Worm (Caenorhabditis elegans) whole organism, early embryonic: ENCODE data around the gene nhr-40.

Source experiments
- B0310.2 ChIP-seq: sonication (generic microtip); optimal IDR thresholded peaks from 2 replicates; lab custom pipeline; 2016; ENCODE audit warnings: mild to moderate bottlenecking, missing genetic modification characterization, missing compliant biosample characterization
- F13C5.2 ChIP-seq: sonication (generic microtip); optimal IDR thresholded peaks from 2 replicates; lab custom pipeline; 2017; ENCODE audit warnings: mild to moderate bottlenecking, missing genetic modification characterization, inconsistent platforms, missing compliant biosample characterization
- aly-1 ChIP-seq: sonication (generic microtip); optimal IDR thresholded peaks from 2 replicates; lab custom pipeline; 2016; ENCODE audit warnings: missing genetic modification characterization, missing compliant biosample characterization
- ama-1 ChIP-seq: fragments of 150-350 bp; optimal IDR thresholded peaks from 2 replicates; lab custom pipeline; 2014
- ceh-13 ChIP-seq: fragments of 200-800 bp; sonication (Bioruptor generic); optimal IDR thresholded peaks from 2 replicates; lab custom pipeline; 2018; ENCODE audit warnings: mild to moderate bottlenecking, missing genetic modification characterization, missing compliant biosample characterization
- ceh-36 ChIP-seq: sonication (generic microtip); optimal IDR thresholded peaks from 2 replicates; lab custom pipeline; 2016; ENCODE audit warnings: missing genetic modification characterization, inconsistent platforms, missing compliant biosample characterization
- ets-7 ChIP-seq: sonication (generic microtip); optimal IDR thresholded peaks from 2 replicates; lab custom pipeline; 2016; ENCODE audit warnings: missing genotype, missing genetic modification characterization, missing compliant biosample characterization
- flt-1 ChIP-seq: fragments of 200-800 bp; sonication (Bioruptor generic); IDR thresholded peaks from 2 replicates; pipeline ENCODE4 v1.3.6; 2022; ENCODE audit warnings: missing genetic modification characterization, missing compliant biosample characterization
- hmbx-1 ChIP-seq: sonication (generic microtip); optimal IDR thresholded peaks from 2 replicates; lab custom pipeline; 2016; ENCODE audit warnings: mild to moderate bottlenecking, missing genetic modification characterization, missing compliant biosample characterization
- hmg-4 ChIP-seq: fragments of 200-800 bp; sonication (Bioruptor generic); optimal IDR thresholded peaks from 2 replicates; lab custom pipeline; 2018; ENCODE audit warnings: mild to moderate bottlenecking, missing genetic modification characterization, missing compliant biosample characterization
- hnd-1 ChIP-seq: sonication (generic microtip); optimal IDR thresholded peaks from 2 replicates; lab custom pipeline; 2016; ENCODE audit warnings: missing genetic modification characterization, missing compliant biosample characterization
- pes-1 ChIP-seq: fragments of 200-800 bp; sonication (Bioruptor generic); IDR thresholded peaks from 2 replicates; pipeline ENCODE4 v1.3.6; 2022; ENCODE audit warnings: missing genetic modification reagents, missing genetic modification characterization, missing compliant biosample characterization
- scrt-1 ChIP-seq: fragments of 200-800 bp; sonication (Bioruptor generic); IDR thresholded peaks from 2 replicates; pipeline ENCODE4 v1.3.6; 2022; ENCODE audit warnings: missing genetic modification characterization, missing compliant biosample characterization
- sea-1 ChIP-seq: fragments of 200-800 bp; sonication (Bioruptor generic); conservative IDR thresholded peaks from 2 replicates; pipeline ENCODE4 v1.3.6; 2022; ENCODE audit warnings: missing genetic modification characterization, missing compliant biosample characterization
- tbx-11 ChIP-seq: fragments of 200-800 bp; sonication (Bioruptor generic); IDR thresholded peaks from 2 replicates; pipeline ENCODE4 v1.3.6; 2022; ENCODE audit warnings: missing genetic modification characterization, missing compliant biosample characterization
- tbx-37 ChIP-seq: fragments of 200-800 bp; sonication (Bioruptor generic); conservative IDR thresholded peaks from 2 replicates; pipeline ENCODE4 v1.3.6; 2022; ENCODE audit warnings: missing genetic modification reagents, missing genetic modification characterization, missing compliant biosample characterization
- tra-4 ChIP-seq: sonication (generic microtip); optimal IDR thresholded peaks from 2 replicates; lab custom pipeline; 2017; ENCODE audit warnings: missing genetic modification characterization, missing compliant biosample characterization

nhr-40 gene

ce11 chrX:2591586-2592000, 2.2 kb upstream of the nhr-40 start:
- TF ChIP-seq hmbx-1 (tag; lab: Kevin White, UChicago) (no peak), ama-1 (no peak), ceh-36 (tag; lab: Kevin White, UChicago) (no peak)

DNA sequence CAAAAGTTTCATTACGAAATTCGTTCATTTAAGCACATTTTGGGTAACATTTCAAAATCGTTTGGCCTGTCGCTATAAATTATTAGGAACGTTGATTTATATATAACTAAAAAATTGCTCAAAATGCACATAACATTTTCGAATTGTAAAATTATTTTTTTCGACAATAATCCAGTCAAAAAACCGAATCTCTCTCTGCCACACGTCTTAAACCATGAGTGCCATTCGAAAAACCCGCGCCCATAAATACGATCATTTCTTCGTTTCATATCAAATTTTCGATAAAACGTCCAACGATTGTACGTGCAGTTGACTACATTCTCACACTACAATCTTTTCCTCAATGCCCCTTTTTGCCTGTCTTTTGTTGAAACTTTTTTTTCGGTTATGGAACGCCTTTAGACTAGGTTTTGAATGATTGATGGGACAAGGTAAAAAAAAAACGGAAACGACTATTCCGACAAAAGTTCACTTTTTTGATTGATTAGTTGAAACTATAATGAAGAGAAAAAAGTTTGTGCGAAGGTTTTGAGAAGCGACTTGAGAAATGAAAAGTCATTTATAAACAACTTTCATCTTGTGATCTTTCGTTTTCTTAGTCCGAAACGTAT, 1.0 kb upstream of the nhr-40 start:
- TF ChIP-seq F13C5.2 (tag; lab: Kevin White, UChicago) (no peak), hmbx-1 (tag; lab: Kevin White, UChicago) (no peak), flt-1 (no peak), ceh-13 (GFP tag; lab: Kevin White, UChicago) (no peak), ama-1 (no peak), ets-7 (tag; lab: Kevin White, UChicago) (no peak), ceh-36 (tag; lab: Kevin White, UChicago) (no peak), aly-1 (no peak), hnd-1 (tag; lab: Kevin White, UChicago) (no peak), pes-1 (GFP tag; lab: Robert Waterston, UW) (no peak), sea-1 (GFP tag; lab: Robert Waterston, UW) (no peak), B0310.2 (tag; lab: Kevin White, UChicago) (no peak), tra-4 (tag; lab: Kevin White, UChicago) (no peak), scrt-1 (GFP tag; lab: Robert Waterston, UW) (no peak), tbx-11 (GFP tag; lab: Robert Waterston, UW) (no peak), tbx-37 (no peak), hmg-4 (no peak)

ce11 chrX:2595027-2595756, 1.4 kb downstream of the nhr-40 start:
- TF ChIP-seq F13C5.2 (tag; lab: Kevin White, UChicago) (no peak), flt-1 (no peak), hmbx-1 (tag; lab: Kevin White, UChicago) (no peak), B0310.2 (tag; lab: Kevin White, UChicago) (no peak), ets-7 (tag; lab: Kevin White, UChicago) (no peak), tbx-11 (GFP tag; lab: Robert Waterston, UW) (no peak), sea-1 (GFP tag; lab: Robert Waterston, UW) (no peak), ceh-36 (tag; lab: Kevin White, UChicago) (no peak), ceh-13 (GFP tag; lab: Kevin White, UChicago) (no peak), pes-1 (GFP tag; lab: Robert Waterston, UW) (no peak), ama-1 (no peak), scrt-1 (GFP tag; lab: Robert Waterston, UW) (no peak)

- TF ChIP-seq scrt-1 (GFP tag; lab: Robert Waterston, UW) (no peak), hmg-4 (no peak), tbx-37 (no peak), F13C5.2 (tag; lab: Kevin White, UChicago) (no peak)
Observed at ce11 chrX:2595757-2596059, 1.9 kb downstream of the nhr-40 start.

ce11 chrX:2596605-2597004, 2.8 kb downstream of the nhr-40 start:
- TF ChIP-seq tbx-37 (no peak), ama-1 (no peak), ceh-13 (GFP tag; lab: Kevin White, UChicago) (no peak), sea-1 (GFP tag; lab: Robert Waterston, UW) (no peak), ceh-36 (tag; lab: Kevin White, UChicago) (no peak), B0310.2 (tag; lab: Kevin White, UChicago) (no peak), aly-1 (no peak), scrt-1 (GFP tag; lab: Robert Waterston, UW) (no peak), hmg-4 (no peak), F13C5.2 (tag; lab: Kevin White, UChicago) (no peak), pes-1 (GFP tag; lab: Robert Waterston, UW) (no peak), flt-1 (no peak), ets-7 (tag; lab: Kevin White, UChicago) (no peak), hmbx-1 (tag; lab: Kevin White, UChicago) (no peak), hnd-1 (tag; lab: Kevin White, UChicago) (no peak)

DNA sequence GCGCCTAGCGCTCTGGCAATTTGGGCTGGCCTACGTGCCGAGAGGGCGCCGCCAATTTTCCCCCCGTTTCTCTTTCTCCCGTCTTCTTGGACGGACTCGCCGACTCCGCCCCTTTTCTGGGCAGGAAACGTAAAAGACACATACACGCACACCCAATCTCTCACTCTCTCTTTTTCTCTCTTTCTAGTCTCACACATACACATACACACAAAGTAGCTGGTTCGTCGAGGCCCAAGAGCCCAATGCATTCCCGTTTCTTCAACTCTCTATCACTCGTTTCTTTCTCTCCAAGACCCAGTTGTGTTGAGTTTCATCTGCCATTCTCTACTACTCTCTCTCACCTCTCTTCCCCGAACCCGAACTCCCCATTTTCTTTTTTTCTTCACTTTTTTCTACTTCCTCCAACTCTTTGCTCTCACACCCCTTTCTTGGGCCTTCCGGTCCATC, 5.1 kb downstream of the nhr-40 start:
- TF ChIP-seq hmg-4 (peak; percentile 52), scrt-1 (GFP tag; lab: Robert Waterston, UW) (0 out of 2 replicates have a peak, but pooled peaks have one; percentile 15), pes-1 (GFP tag; lab: Robert Waterston, UW) (no peak), ceh-36 (tag; lab: Kevin White, UChicago) (no peak), tra-4 (tag; lab: Kevin White, UChicago) (no peak), flt-1 (no peak), hmbx-1 (tag; lab: Kevin White, UChicago) (no peak), F13C5.2 (tag; lab: Kevin White, UChicago) (peak; percentile 45)

ce11 chrX:2601025-2601705, 7.4 kb downstream of the nhr-40 start:
- TF ChIP-seq B0310.2 (tag; lab: Kevin White, UChicago) (no peak), scrt-1 (GFP tag; lab: Robert Waterston, UW) (no peak), ceh-13 (GFP tag; lab: Kevin White, UChicago) (no peak), ama-1 (no peak), tra-4 (tag; lab: Kevin White, UChicago) (no peak), pes-1 (GFP tag; lab: Robert Waterston, UW) (no peak), hnd-1 (tag; lab: Kevin White, UChicago) (no peak), hmg-4 (no peak), F13C5.2 (tag; lab: Kevin White, UChicago) (no peak), hmbx-1 (tag; lab: Kevin White, UChicago) (no peak)
